Worm (Caenorhabditis elegans) whole organism, young adult: ENCODE results near the gene R12B2.6.

Source experiments
- B0019.2 ChIP-seq: fragments of 200-800 bp; sonication (Bioruptor generic); conservative IDR thresholded peaks from 2 replicates; pipeline ENCODE4 v1.3.6; 2022; ENCODE audit warnings: missing genetic modification reagents, missing genetic modification characterization, missing compliant biosample characterization
- F22D6.2 ChIP-seq: sonication (generic microtip); optimal IDR thresholded peaks from 2 replicates; lab custom pipeline; 2016; ENCODE audit warnings: mild to moderate bottlenecking, missing genetic modification characterization, missing compliant biosample characterization
- F49E8.2 ChIP-seq: sonication (generic microtip); optimal IDR thresholded peaks from 3 replicates; lab custom pipeline; 2017; ENCODE audit warnings: missing genetic modification characterization, mild to moderate bottlenecking, missing compliant biosample characterization, antibody characterized with exemption, moderate library complexity; ENCODE audit not compliant: insufficient read depth
- F57C9.4 ChIP-seq: sonication (generic microtip); optimal IDR thresholded peaks from 2 replicates; lab custom pipeline; 2017; ENCODE audit warnings: mild to moderate bottlenecking, missing genetic modification characterization, missing compliant biosample characterization
- T07F8.4 ChIP-seq: sonication (generic microtip); optimal IDR thresholded peaks from 2 replicates; lab custom pipeline; 2016; ENCODE audit warnings: mild to moderate bottlenecking, missing genetic modification characterization, moderate library complexity, missing compliant biosample characterization
- Y56A3A.18 ChIP-seq: fragments of 200-800 bp; sonication (Bioruptor generic); IDR thresholded peaks from 2 replicates; pipeline ENCODE4 v1.3.6; 2022; ENCODE audit warnings: missing genetic modification reagents, missing genetic modification characterization, missing compliant biosample characterization
- Y79H2A.3 ChIP-seq: fragments of 200-800 bp; sonication (Bioruptor generic); conservative IDR thresholded peaks from 2 replicates; pipeline ENCODE4 v1.3.6; 2022; ENCODE audit warnings: missing genetic modification reagents, missing genetic modification characterization, missing compliant biosample characterization
- Y95B8A.8 ChIP-seq: fragments of 200-800 bp; sonication (Bioruptor generic); IDR thresholded peaks from 2 replicates; pipeline ENCODE4 v1.3.6; 2022; ENCODE audit warnings: missing genetic modification reagents, missing genetic modification characterization, missing compliant biosample characterization
- ZK185.1 ChIP-seq: sonication (generic microtip); optimal IDR thresholded peaks from 2 replicates; lab custom pipeline; 2016; ENCODE audit warnings: mild to moderate bottlenecking, missing genetic modification characterization, missing compliant biosample characterization; ENCODE audit not compliant: poor library complexity, severe bottlenecking
- ama-1 ChIP-seq, 3 experiments: fragments of 150-350 bp in 1 of 3; sonication (generic microtip) in 2 of 3; optimal IDR thresholded peaks; 2 replicates each; lab custom pipeline; 2014 to 2018; ENCODE audit warnings: missing biosample characterization in 2 of 3, missing genetic modification characterization in 2 of 3, missing genetic modification reagents in 2 of 3
- attf-6 ChIP-seq: fragments of 200-800 bp; sonication (Bioruptor generic); IDR thresholded peaks from 2 replicates; pipeline ENCODE4 v1.3.6; 2022; ENCODE audit warnings: missing genetic modification reagents, missing genetic modification characterization, missing compliant biosample characterization
- cebp-1 ChIP-seq, 2 experiments: fragments of 200-800 bp in 1 of 2; sonication (Bioruptor generic) in 1 of 2; sonication (generic microtip) in 1 of 2; IDR thresholded peaks in 1 of 2; optimal IDR thresholded peaks in 1 of 2; 2 replicates each; pipeline versions ENCODE4 v1.3.6 to Lab custom; 2017 to 2022; ENCODE audit warnings: missing compliant biosample characterization in 2 of 2, missing genetic modification characterization in 2 of 2, mild to moderate bottlenecking in 1 of 2, missing genetic modification reagents in 1 of 2, moderate library complexity in 1 of 2
- ceh-100 ChIP-seq: fragments of 200-800 bp; sonication (Bioruptor generic); IDR thresholded peaks from 2 replicates; pipeline ENCODE4 v1.3.6; 2022; ENCODE audit warnings: missing genetic modification reagents, missing genetic modification characterization, missing compliant biosample characterization
- ceh-27 ChIP-seq: fragments of 200-800 bp; sonication (Bioruptor generic); optimal IDR thresholded peaks from 2 replicates; lab custom pipeline; 2018; ENCODE audit warnings: mild to moderate bottlenecking, missing genetic modification characterization, moderate library complexity, missing compliant biosample characterization
- ceh-40 ChIP-seq: fragments of 200-800 bp; sonication (Bioruptor generic); IDR thresholded peaks from 2 replicates; pipeline ENCODE4 v1.3.6; 2022; ENCODE audit warnings: missing genetic modification characterization, missing compliant biosample characterization
- ceh-58 ChIP-seq: fragments of 200-800 bp; sonication (Bioruptor generic); IDR thresholded peaks from 2 replicates; pipeline ENCODE4 v1.3.6; 2022; ENCODE audit warnings: missing genetic modification characterization, missing compliant biosample characterization
- dox-1 ChIP-seq: fragments of 200-800 bp; sonication (Bioruptor generic); IDR thresholded peaks from 2 replicates; pipeline ENCODE4 v1.3.6; 2022; ENCODE audit warnings: missing genetic modification reagents, missing genetic modification characterization, missing compliant biosample characterization
- efl-1 ChIP-seq: fragments of 150-350 bp; optimal IDR thresholded peaks from 2 replicates; lab custom pipeline; 2014; ENCODE audit warnings: missing biosample characterization, missing genetic modification reagents, missing genetic modification characterization
- egl-18 ChIP-seq: fragments of 200-800 bp; sonication (Bioruptor generic); IDR thresholded peaks from 2 replicates; pipeline ENCODE4 v1.3.6; 2022; ENCODE audit warnings: missing genetic modification reagents, missing genetic modification characterization, missing compliant biosample characterization
- ets-4 ChIP-seq: fragments of 200-800 bp; sonication (Bioruptor generic); optimal IDR thresholded peaks from 2 replicates; lab custom pipeline; 2018; ENCODE audit warnings: mild to moderate bottlenecking, missing genetic modification characterization, missing compliant biosample characterization
- gei-17 ChIP-seq: fragments of 200-800 bp; sonication (Bioruptor generic); optimal IDR thresholded peaks from 2 replicates; lab custom pipeline; 2018; ENCODE audit warnings: mild to moderate bottlenecking, missing genetic modification characterization, missing compliant biosample characterization
- him-1 ChIP-seq: sonication (generic microtip); optimal IDR thresholded peaks from 2 replicates; lab custom pipeline; 2016; ENCODE audit warnings: missing genotype, missing genetic modification reagents, missing genetic modification characterization, missing compliant biosample characterization
- hlh-12 ChIP-seq: sonication (generic microtip); optimal IDR thresholded peaks from 2 replicates; lab custom pipeline; 2016; ENCODE audit warnings: missing genetic modification characterization, missing compliant biosample characterization
- hsf-1 ChIP-seq: fragments of 200-800 bp; sonication (Bioruptor generic); IDR thresholded peaks from 2 replicates; pipeline ENCODE4 v1.3.6; 2022; ENCODE audit warnings: missing genetic modification reagents, missing genetic modification characterization, missing compliant biosample characterization
- let-526 ChIP-seq: fragments of 200-800 bp; sonication (Bioruptor generic); IDR thresholded peaks from 2 replicates; pipeline ENCODE4 v1.3.6; 2022; ENCODE audit warnings: missing genetic modification reagents, missing genetic modification characterization, missing compliant biosample characterization
- lin-26 ChIP-seq: fragments of 200-800 bp; sonication (Bioruptor generic); IDR thresholded peaks from 2 replicates; pipeline ENCODE4 v1.3.6; 2022; ENCODE audit warnings: missing genetic modification reagents, missing genetic modification characterization, missing compliant biosample characterization
- lin-35 ChIP-seq, 3 experiments: fragments of 150-350 bp in 2 of 3; sonication (generic microtip) in 1 of 3; optimal IDR thresholded peaks; 2 replicates each; lab custom pipeline; 2014 to 2018; ENCODE audit warnings: missing biosample characterization in 3 of 3, missing genetic modification characterization in 3 of 3, missing genetic modification reagents in 3 of 3
- lir-1 ChIP-seq: fragments of 200-800 bp; sonication (Bioruptor generic); conservative IDR thresholded peaks from 2 replicates; pipeline ENCODE4 v1.3.6; 2022; ENCODE audit warnings: missing genetic modification reagents, missing genetic modification characterization, missing compliant biosample characterization
- lsl-1 ChIP-seq: fragments of 200-800 bp; sonication (Bioruptor generic); optimal IDR thresholded peaks from 2 replicates; lab custom pipeline; 2018; ENCODE audit warnings: mild to moderate bottlenecking, missing genetic modification characterization, moderate library complexity, missing compliant biosample characterization
- lsy-27 ChIP-seq: sonication (generic microtip); optimal IDR thresholded peaks from 2 replicates; lab custom pipeline; 2017; ENCODE audit warnings: missing genetic modification characterization, mild to moderate bottlenecking, missing compliant biosample characterization, antibody characterized with exemption, missing genotype, borderline replicate concordance; ENCODE audit not compliant: insufficient read depth
- madf-3 ChIP-seq: fragments of 200-800 bp; sonication (Bioruptor generic); IDR thresholded peaks from 2 replicates; pipeline ENCODE4 v1.3.6; 2022; ENCODE audit warnings: missing genetic modification reagents, missing genetic modification characterization, missing compliant biosample characterization
- madf-6 ChIP-seq: fragments of 200-800 bp; sonication (Bioruptor generic); IDR thresholded peaks from 2 replicates; pipeline ENCODE4 v1.3.6; 2022; ENCODE audit warnings: missing genetic modification reagents, missing genetic modification characterization, missing compliant biosample characterization
- mel-28 ChIP-seq: sonication (generic microtip); optimal IDR thresholded peaks from 2 replicates; lab custom pipeline; 2016; ENCODE audit warnings: borderline replicate concordance, mild to moderate bottlenecking, missing genetic modification characterization, missing compliant biosample characterization
- nhr-80 ChIP-seq: sonication (generic microtip); optimal IDR thresholded peaks from 2 replicates; lab custom pipeline; 2016; ENCODE audit warnings: missing genetic modification characterization, missing compliant biosample characterization
- pbrm-1 ChIP-seq: fragments of 200-800 bp; sonication (Bioruptor generic); IDR thresholded peaks from 2 replicates; pipeline ENCODE4 v1.3.6; 2022; ENCODE audit warnings: missing genetic modification reagents, missing genetic modification characterization, missing compliant biosample characterization
- rcor-1 ChIP-seq: fragments of 200-800 bp; sonication (Bioruptor generic); IDR thresholded peaks from 2 replicates; pipeline ENCODE4 v1.3.6; 2022; ENCODE audit warnings: missing genetic modification reagents, missing genetic modification characterization, missing compliant biosample characterization
- sea-2 ChIP-seq: fragments of 200-800 bp; sonication (Bioruptor generic); IDR thresholded peaks from 2 replicates; pipeline ENCODE4 v1.3.6; 2022; ENCODE audit warnings: missing genetic modification characterization, missing compliant biosample characterization
- snpc-1.3 ChIP-seq: sonication (generic microtip); optimal IDR thresholded peaks from 2 replicates; lab custom pipeline; 2017; ENCODE audit warnings: missing genetic modification characterization, mild to moderate bottlenecking, missing compliant biosample characterization, antibody characterized with exemption, moderate library complexity, missing genotype, missing genetic modification reagents; ENCODE audit not compliant: insufficient read depth
- unc-130 ChIP-seq: sonication (generic microtip); optimal IDR thresholded peaks from 2 replicates; lab custom pipeline; 2016; ENCODE audit warnings: missing genetic modification reagents, missing genetic modification characterization, missing compliant biosample characterization
- unc-62 ChIP-seq: fragments of 150-350 bp; optimal IDR thresholded peaks from 2 replicates; lab custom pipeline; 2014; ENCODE audit warnings: missing biosample characterization, missing genetic modification reagents, missing genetic modification characterization
- xnd-1 ChIP-seq: sonication (generic microtip); optimal IDR thresholded peaks from 2 replicates; lab custom pipeline; 2016; ENCODE audit warnings: missing genotype, missing genetic modification reagents, missing genetic modification characterization, missing compliant biosample characterization
- zim-3 ChIP-seq: sonication (generic microtip); optimal IDR thresholded peaks from 2 replicates; lab custom pipeline; 2017; ENCODE audit warnings: mild to moderate bottlenecking, missing genetic modification characterization, moderate library complexity, missing compliant biosample characterization
- ztf-18 ChIP-seq: sonication (generic microtip); optimal IDR thresholded peaks from 2 replicates; lab custom pipeline; 2016; ENCODE audit warnings: missing genotype, mild to moderate bottlenecking, missing genetic modification characterization, missing compliant biosample characterization
- ztf-22 ChIP-seq: fragments of 200-800 bp; sonication (Bioruptor generic); optimal IDR thresholded peaks from 2 replicates; lab custom pipeline; 2018; ENCODE audit warnings: mild to moderate bottlenecking, missing genetic modification characterization, moderate library complexity, missing compliant biosample characterization
- ztf-28 ChIP-seq: fragments of 200-800 bp; sonication (Bioruptor generic); IDR thresholded peaks from 2 replicates; pipeline ENCODE4 v1.3.6; 2022; ENCODE audit warnings: missing genetic modification reagents, missing genetic modification characterization, missing compliant biosample characterization
- ztf-3 ChIP-seq: fragments of 200-800 bp; sonication (Bioruptor generic); optimal IDR thresholded peaks from 2 replicates; lab custom pipeline; 2018; ENCODE audit warnings: mild to moderate bottlenecking, missing genetic modification characterization, missing compliant biosample characterization

The R12B2.6 gene

ce11 chrIII:5876140-5876675 lies 42.3 kb upstream of the R12B2.6 start, which contains the start of gene aldo-2:
Gene aldo-2 (minus strand): TSS chrIII:5876625.
- TF ChIP-seq cebp-1 (GFP tag; IDR thresholded peaks at IDR 0.05; lab: Robert Waterston, UW) (no peak), cebp-1 (tag; optimal IDR thresholded peaks at IDR 0.05; lab: Kevin White, UChicago) (peak; percentile 42), let-526 (GFP tag; lab: Robert Waterston, UW) (no peak), madf-3 (GFP tag; lab: Robert Waterston, UW) (peak; percentile 92), zim-3 (tag; lab: Kevin White, UChicago) (peak; percentile 39), attf-6 (GFP tag; lab: Robert Waterston, UW) (peak; percentile 41; the same call in 1 of the 2 replicates), hsf-1 (GFP tag; lab: Robert Waterston, UW) (peak; percentile 89), gei-17 (no peak), ztf-28 (GFP tag; lab: Robert Waterston, UW) (peak; percentile 50; the same call in 1 of the 2 replicates), lin-26 (GFP tag; lab: Robert Waterston, UW) (peak; percentile 67; the same call in 1 of the 2 replicates), rcor-1 (GFP tag; lab: Robert Waterston, UW) (peak; percentile 73), mel-28 (no peak), madf-6 (GFP tag; lab: Robert Waterston, UW) (peak; percentile 99), Y56A3A.18 (GFP tag; lab: Robert Waterston, UW) (peak; percentile 49; the same call in 1 of the 2 replicates), F49E8.2 (tag; lab: Kevin White, UChicago) (peak; percentile 15), xnd-1 (tag; lab: Kevin White, UChicago) (peak; percentile 92), F22D6.2 (tag; lab: Kevin White, UChicago) (no peak), T07F8.4 (tag; lab: Kevin White, UChicago) (no peak), ztf-3 (no peak), ceh-27 (GFP tag; lab: Kevin White, UChicago) (peak; percentile 42), ceh-58 (GFP tag; lab: Robert Waterston, UW) (no peak), efl-1 (GFP tag; lab: Kevin White, UChicago) (peak; percentile 97), ceh-40 (GFP tag; lab: Robert Waterston, UW) (no peak), ets-4 (GFP tag; lab: Kevin White, UChicago) (no peak), lsy-27 (no peak), lin-35 (GFP tag; optimal IDR thresholded peaks at IDR 0.05; lab: Kevin White, UChicago) (peak in 1 of 3 experiments; percentile 20), sea-2 (GFP tag; lab: Robert Waterston, UW) (no peak), snpc-1.3 (no peak), B0019.2 (peak; percentile 76), F57C9.4 (no peak), lir-1 (GFP tag; lab: Robert Waterston, UW) (no peak), nhr-80 (tag; lab: Kevin White, UChicago) (peak; percentile 36), egl-18 (GFP tag; lab: Robert Waterston, UW) (no peak), unc-130 (peak; percentile 67), Y95B8A.8 (GFP tag; lab: Robert Waterston, UW) (peak; percentile 92), Y79H2A.3 (peak; percentile 75), hlh-12 (tag; lab: Kevin White, UChicago) (no peak), ztf-22 (GFP tag; lab: Kevin White, UChicago) (no peak), dox-1 (peak; percentile 86), ceh-100 (GFP tag; lab: Robert Waterston, UW) (0 out of 2 replicates have a peak, but pooled peaks have one; percentile 23), him-1 (no peak), pbrm-1 (GFP tag; lab: Robert Waterston, UW) (peak; percentile 56; the same call in 1 of the 2 replicates), unc-62 (no peak), ZK185.1 (peak; percentile 40), lsl-1 (GFP tag; lab: Kevin White, UChicago) (peak; percentile 82), ama-1 (optimal IDR thresholded peaks at IDR 0.05; lab: Kevin White, UChicago) (peak; percentile 53), ama-1 (GFP tag; optimal IDR thresholded peaks at IDR 0.05; lab: Kevin White, UChicago) (peak in 1 of 2 experiments; percentile 15), ztf-18 (tag; lab: Kevin White, UChicago) (peak; percentile 37)
